ENCODE assay signal across 1 worm cellular context in genomic region chrII:8162120-8162648, ce11.
TF ChIP-seq lines count a peak whose summit lies in the region.

TSS of gene emb-27 (minus strand) at chrII:8162170.
TSS of gene rrf-3 (plus strand) at chrII:8162465.

TF ChIP-seq in whole organism, L1 larva, 84 proteins besides CTCF, POLR2A, EP300 and RAD21 (continued from another document):
- no peak for TF ChIP-seq C34B4.2 (tag; optimal IDR thresholded peaks at IDR 0.05; lab: Kevin White, UChicago)
- TF ChIP-seq nhr-28 (tag; optimal IDR thresholded peaks at IDR 0.05; lab: Kevin White, UChicago) = no peak
- TF ChIP-seq nhr-11 (tag; optimal IDR thresholded peaks at IDR 0.05; lab: Kevin White, UChicago) = no peak
- TF ChIP-seq dsc-1 (tag; optimal IDR thresholded peaks at IDR 0.05; lab: Kevin White, UChicago) = no peak
- peak; percentile 34 for TF ChIP-seq rnt-1 (tag; optimal IDR thresholded peaks at IDR 0.05; lab: Kevin White, UChicago)
- peak; percentile 15 for TF ChIP-seq nhr-20 (tag; optimal IDR thresholded peaks at IDR 0.05; lab: Kevin White, UChicago)
- TF ChIP-seq ces-1 (GFP tag; optimal IDR thresholded peaks at IDR 0.05; lab: Kevin White, UChicago) = no peak
- no peak for TF ChIP-seq sox-4 (tag; optimal IDR thresholded peaks at IDR 0.05; lab: Kevin White, UChicago)
- no peak for TF ChIP-seq pqm-1 (tag; optimal IDR thresholded peaks at IDR 0.05; lab: Kevin White, UChicago)
- peak; percentile 64 for TF ChIP-seq lin-14 (GFP tag; optimal IDR thresholded peaks at IDR 0.05; lab: Kevin White, UChicago)
- peak; percentile 77 for TF ChIP-seq C16A3.4 (tag; optimal IDR thresholded peaks at IDR 0.05; lab: Kevin White, UChicago)
- TF ChIP-seq aha-1 (tag; optimal IDR thresholded peaks at IDR 0.05; lab: Kevin White, UChicago) = no peak
- no peak for TF ChIP-seq zip-4 (GFP tag; optimal IDR thresholded peaks at IDR 0.05; lab: Kevin White, UChicago)
- no peak for TF ChIP-seq nhr-84 (tag; optimal IDR thresholded peaks at IDR 0.05; lab: Kevin White, UChicago)
- TF ChIP-seq sup-37 (GFP tag; optimal IDR thresholded peaks at IDR 0.05; lab: Kevin White, UChicago) = no peak
- TF ChIP-seq nhr-85 (tag; lab: Kevin White, UChicago) = peak; percentile 33
- no peak for TF ChIP-seq unc-86 (tag; optimal IDR thresholded peaks at IDR 0.05; lab: Kevin White, UChicago)
- no peak for TF ChIP-seq unc-98 (GFP tag; IDR thresholded peaks at IDR 0.05; lab: Robert Waterston, UW)
- no peak for TF ChIP-seq egl-13 (tag; optimal IDR thresholded peaks at IDR 0.05; lab: Kevin White, UChicago)
- TF ChIP-seq unc-30 (tag; optimal IDR thresholded peaks at IDR 0.05; lab: Kevin White, UChicago) = no peak
- no peak for TF ChIP-seq nhr-12 (tag; optimal IDR thresholded peaks at IDR 0.05; lab: Kevin White, UChicago)
- peak in 1 of 3 experiments; percentile 51 for TF ChIP-seq ceh-82 (tag; optimal IDR thresholded peaks at IDR 0.05; lab: Kevin White, UChicago)
- no peak for TF ChIP-seq snpc-4 (tag; optimal IDR thresholded peaks at IDR 0.05; lab: Kevin White, UChicago)
- no peak for TF ChIP-seq mab-9 (GFP tag; IDR thresholded peaks at IDR 0.05; lab: Robert Waterston, UW)
- TF ChIP-seq swsn-7 (tag; optimal IDR thresholded peaks at IDR 0.05; lab: Kevin White, UChicago) = peak; percentile 14
- TF ChIP-seq tlp-1 (tag; optimal IDR thresholded peaks at IDR 0.05; lab: Kevin White, UChicago) = no peak
- TF ChIP-seq jun-1 (tag; optimal IDR thresholded peaks at IDR 0.05; lab: Kevin White, UChicago) = no peak
TF ChIP-seq in whole organism, L1 larva: peak in this region for 20.
